Fruit fly (Drosophila melanogaster) whole organism, wandering third instar larva: ENCODE data around the gene kuk.

Experiments
- Abd-B ChIP-seq: fragments of >200 bp; optimal IDR thresholded peaks from 2 replicates; lab custom pipeline; 2017; ENCODE audit warnings: missing biosample characterization, missing genetic modification characterization
- Dfd ChIP-seq: fragments of >200 bp; optimal IDR thresholded peaks from 2 replicates; lab custom pipeline; 2017; ENCODE audit warnings: missing biosample characterization, missing genetic modification characterization
- GATAd ChIP-seq: sonication (Bioruptor generic); optimal IDR thresholded peaks from 2 replicates; lab custom pipeline; 2016; ENCODE audit warnings: missing biosample characterization, missing genetic modification characterization
- Sp1 ChIP-seq: fragments of 200-800 bp; sonication (Bioruptor generic); optimal IDR thresholded peaks from 3 replicates; lab custom pipeline; 2019; ENCODE audit warnings: missing biosample characterization, mild to moderate bottlenecking, missing genetic modification characterization, moderate library complexity
- Vsx2 ChIP-seq: fragments of 200-300, 225-300 bp; sonication (Bioruptor generic); optimal IDR thresholded peaks from 2 replicates; lab custom pipeline; 2018; ENCODE audit warnings: missing biosample characterization, missing genetic modification characterization; ENCODE audit not compliant: partially characterized antibody
- dl ChIP-seq, 2 experiments: fragments of 175-275, 200-275 bp in 1 of 2; fragments of 200-275 bp in 1 of 2; sonication (Bioruptor generic); optimal IDR thresholded peaks; lab custom pipeline; 2018; ENCODE audit warnings: mild to moderate bottlenecking in 2 of 2, missing biosample characterization in 2 of 2, missing genetic modification characterization in 2 of 2, moderate library complexity in 2 of 2; ENCODE audit not compliant: partially characterized antibody in 2 of 2, insufficient read depth in 1 of 2
- dmrt93B ChIP-seq: fragments of 200-800 bp; sonication (Bioruptor generic); optimal IDR thresholded peaks from 2 replicates; lab custom pipeline; 2018; ENCODE audit warnings: missing biosample characterization, mild to moderate bottlenecking, missing genetic modification characterization
- foxo ChIP-seq, 2 experiments: fragments of 200-800 bp; sonication (Bioruptor generic); optimal IDR thresholded peaks; 2 replicates in 1 of 2; 3 replicates in 1 of 2; lab custom pipeline; 2016 to 2017; ENCODE audit warnings: missing biosample characterization in 2 of 2, missing genetic modification characterization in 2 of 2
- fru ChIP-seq: fragments of 200-800 bp; sonication (Bioruptor generic); optimal IDR thresholded peaks from 3 replicates; lab custom pipeline; 2016; ENCODE audit warnings: missing biosample characterization, mild to moderate bottlenecking, missing genetic modification characterization
- h ChIP-seq: fragments of 200-800 bp; sonication (Bioruptor generic); optimal IDR thresholded peaks from 3 replicates; lab custom pipeline; 2016; ENCODE audit warnings: missing biosample characterization, mild to moderate bottlenecking, missing genetic modification characterization
- pan ChIP-seq: fragments of >200 bp; optimal IDR thresholded peaks from 2 replicates; lab custom pipeline; 2017
- psq ChIP-seq: fragments of 200-800 bp; sonication (Bioruptor generic); optimal IDR thresholded peaks from 3 replicates; lab custom pipeline; 2017; ENCODE audit warnings: missing biosample characterization, mild to moderate bottlenecking, missing genetic modification characterization, moderate library complexity
- rgr ChIP-seq: fragments of 200-800 bp; sonication (Bioruptor generic); optimal IDR thresholded peaks from 3 replicates; lab custom pipeline; 2016; ENCODE audit warnings: missing biosample characterization, mild to moderate bottlenecking, missing genetic modification characterization

DNA sequence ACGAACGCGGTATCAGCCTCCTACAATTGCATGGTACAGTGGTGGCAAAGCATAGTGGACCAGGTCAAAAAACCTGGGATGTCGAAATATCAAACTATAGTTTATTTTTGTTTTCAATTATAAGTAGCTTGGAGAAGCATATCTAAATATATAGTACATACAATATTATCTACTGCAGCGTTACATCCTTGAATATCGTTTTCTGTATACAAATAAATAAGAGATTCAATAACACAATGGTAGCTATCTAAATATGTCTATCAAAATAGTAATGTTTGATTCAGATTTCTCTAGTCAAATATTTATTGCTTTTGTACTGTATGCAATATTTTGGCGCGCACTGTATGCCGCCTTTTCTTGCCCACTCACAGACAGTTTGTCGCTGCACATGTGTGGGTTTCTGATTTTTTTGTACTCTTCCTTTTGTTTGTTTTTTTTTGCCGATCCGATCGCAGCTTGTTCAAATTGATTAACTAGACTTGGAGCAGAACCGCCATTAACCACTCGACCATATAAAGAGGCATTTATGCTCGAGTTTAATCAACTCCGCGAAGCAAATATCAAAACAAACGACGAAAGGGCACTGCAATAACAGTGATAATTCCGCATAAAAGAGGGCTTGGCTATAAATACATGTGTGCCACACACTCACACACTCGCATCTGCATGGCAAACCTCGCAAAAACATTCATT, 768 bp downstream of the kuk start:
- TF ChIP-seq h (GFP tag; lab: Kevin White, UChicago) (peak; percentile 93), psq (GFP tag; lab: Kevin White, UChicago) (peak; percentile 89), rgr (GFP tag; lab: Kevin White, UChicago) (peak; percentile 94), Vsx2 (GFP tag; lab: Kevin White, UChicago) (no peak), foxo (GFP tag; optimal IDR thresholded peaks at IDR 0.05; lab: Kevin White, UChicago) (peak; percentile 83 to 94), dmrt93B (GFP tag; lab: Kevin White, UChicago) (peak; percentile 90), Dfd (GFP tag; lab: Kevin White, UChicago) (no peak), pan (lab: Kevin White, UChicago) (no peak), GATAd (GFP tag; lab: Kevin White, UChicago) (peak; percentile 30), fru (GFP tag; lab: Kevin White, UChicago) (peak; percentile 94), Sp1 (GFP tag; lab: Kevin White, UChicago) (peak; percentile 97), Abd-B (no peak), dl (GFP tag; optimal IDR thresholded peaks at IDR 0.05; lab: Kevin White, UChicago; ENCODE audit: insufficient read depth in 1 of 2, partially characterized antibody in 2 of 2) (no peak)
